Worm (Caenorhabditis elegans) whole organism, L4 larva: ENCODE results near the gene C18E9.7.

ENCODE experiments used
- D1046.2 ChIP-seq: fragments of 200-800 bp; sonication (Bioruptor generic); IDR thresholded peaks from 2 replicates; pipeline ENCODE4 v1.3.6; 2022; ENCODE audit warnings: missing genetic modification characterization, missing compliant biosample characterization
- ama-1 ChIP-seq: fragments of 150-350 bp; optimal IDR thresholded peaks from 2 replicates; lab custom pipeline; 2014; ENCODE audit warnings: inconsistent platforms, mixed read lengths
- attf-4 ChIP-seq: sonication (generic microtip); optimal IDR thresholded peaks from 3 replicates; lab custom pipeline; 2017; ENCODE audit warnings: missing biosample characterization, missing genetic modification characterization
- daf-8 ChIP-seq: fragments of 200-800 bp; sonication (Bioruptor generic); IDR thresholded peaks from 2 replicates; pipeline ENCODE4 v1.3.6; 2022; ENCODE audit warnings: missing genetic modification characterization, missing compliant biosample characterization
- dmd-8 ChIP-seq: fragments of 200-800 bp; sonication (Bioruptor generic); IDR thresholded peaks from 2 replicates; pipeline ENCODE4 v1.3.6; 2022; ENCODE audit warnings: missing genetic modification characterization, missing compliant biosample characterization
- egl-27 ChIP-seq: sonication (generic microtip); optimal IDR thresholded peaks from 3 replicates; lab custom pipeline; 2017; ENCODE audit warnings: missing biosample characterization, missing genetic modification reagents, missing genetic modification characterization
- lin-1 ChIP-seq: fragments of 200-800 bp; sonication (Bioruptor generic); IDR thresholded peaks from 2 replicates; pipeline ENCODE4 v1.3.6; 2022; ENCODE audit warnings: missing genetic modification reagents, missing genetic modification characterization, missing compliant biosample characterization
- nhr-25 ChIP-seq: sonication (generic microtip); optimal IDR thresholded peaks from 2 replicates; lab custom pipeline; 2017; ENCODE audit warnings: missing genetic modification characterization, mild to moderate bottlenecking, missing compliant biosample characterization, antibody characterized with exemption, moderate library complexity, borderline replicate concordance; ENCODE audit not compliant: insufficient read depth
- skn-1 ChIP-seq: fragments of 150-350 bp; optimal IDR thresholded peaks from 2 replicates; lab custom pipeline; 2014; ENCODE audit warnings: missing biosample characterization, missing genetic modification characterization
- spr-3 ChIP-seq: fragments of 200-800 bp; sonication (Bioruptor generic); optimal IDR thresholded peaks from 2 replicates; lab custom pipeline; 2018; ENCODE audit warnings: mild to moderate bottlenecking, missing genetic modification characterization, missing compliant biosample characterization
- tag-97 ChIP-seq: fragments of 200-800 bp; sonication (Bioruptor generic); IDR thresholded peaks from 2 replicates; pipeline ENCODE4 v1.3.6; 2022; ENCODE audit warnings: missing genetic modification characterization, missing compliant biosample characterization
- unc-130 ChIP-seq: sonication (generic microtip); optimal IDR thresholded peaks from 2 replicates; lab custom pipeline; 2016; ENCODE audit warnings: missing genetic modification reagents, missing genetic modification characterization, missing compliant biosample characterization

DNA sequence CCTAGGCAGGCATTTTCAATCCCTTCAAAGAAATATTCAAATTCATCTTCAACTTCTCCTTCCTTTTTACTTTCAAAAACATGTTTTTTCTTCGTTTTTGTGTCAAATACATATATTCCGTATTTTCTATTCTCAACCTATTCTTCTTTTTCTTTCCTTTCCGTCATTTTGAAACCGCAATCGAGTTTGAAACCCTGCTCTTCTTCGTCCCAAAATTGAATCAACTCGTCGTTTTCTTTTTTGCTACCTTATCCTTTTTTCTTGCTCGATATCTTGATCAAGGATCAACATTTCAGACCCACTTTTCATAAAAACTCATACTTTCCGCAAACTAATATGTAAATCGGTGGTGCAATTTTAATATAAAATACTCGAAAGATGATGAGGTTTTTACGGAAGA lies 37.4 kb downstream of the C18E9.7 start:
- TF ChIP-seq dmd-8 (no peak), egl-27 (tag; lab: Kevin White, UChicago) (no peak), ama-1 (lab: Kevin White, UChicago) (no peak), attf-4 (tag; lab: Kevin White, UChicago) (no peak), skn-1 (tag; lab: Kevin White, UChicago) (no peak), lin-1 (GFP tag; lab: Robert Waterston, UW) (no peak), D1046.2 (GFP tag; lab: Robert Waterston, UW) (no peak), unc-130 (GFP tag; lab: Kevin White, UChicago) (no peak), tag-97 (no peak), nhr-25 (tag; lab: Kevin White, UChicago) (no peak), daf-8 (GFP tag; lab: Robert Waterston, UW) (no peak), spr-3 (GFP tag; lab: Kevin White, UChicago) (no peak)
